Worm (Caenorhabditis elegans) whole organism, L2 larva: ENCODE results near the gene F23F1.10.
A peak's percentile ranks its signal among the peaks of the same experiment; 100 is the strongest.

Source experiments
- F13H6.1 ChIP-seq: sonication (generic microtip); optimal IDR thresholded peaks from 2 replicates; lab custom pipeline; 2016; ENCODE audit warnings: missing genetic modification characterization, missing compliant biosample characterization
- R02D3.7 ChIP-seq: fragments of 150-350 bp; optimal IDR thresholded peaks from 2 replicates; lab custom pipeline; 2014; ENCODE audit warnings: missing biosample characterization, missing genetic modification characterization
- Y55F3AM.14 ChIP-seq: fragments of 200-800 bp; sonication (Bioruptor generic); optimal IDR thresholded peaks from 2 replicates; lab custom pipeline; 2018; ENCODE audit warnings: mild to moderate bottlenecking, missing genetic modification characterization, missing compliant biosample characterization
- ZK546.5 ChIP-seq: sonication (generic microtip); optimal IDR thresholded peaks from 2 replicates; lab custom pipeline; 2017; ENCODE audit warnings: missing biosample characterization, missing genetic modification characterization
- alr-1 ChIP-seq: fragments of 150-350 bp; optimal IDR thresholded peaks from 2 replicates; lab custom pipeline; 2014; ENCODE audit warnings: missing biosample characterization, missing genetic modification characterization
- aly-2 ChIP-seq: fragments of 150-350 bp; optimal IDR thresholded peaks from 2 replicates; lab custom pipeline; 2014; ENCODE audit warnings: missing biosample characterization, missing genetic modification characterization
- blmp-1 ChIP-seq: sonication (generic microtip); optimal IDR thresholded peaks from 2 replicates; lab custom pipeline; 2017; ENCODE audit warnings: missing genetic modification characterization, mild to moderate bottlenecking, missing compliant biosample characterization, antibody characterized with exemption, moderate library complexity; ENCODE audit not compliant: insufficient read depth
- ceh-82 ChIP-seq: fragments of 150-350 bp; optimal IDR thresholded peaks from 2 replicates; lab custom pipeline; 2014; ENCODE audit warnings: missing biosample characterization, missing genetic modification characterization
- crh-2 ChIP-seq: sonication (generic microtip); optimal IDR thresholded peaks from 2 replicates; lab custom pipeline; 2017; ENCODE audit warnings: missing biosample characterization, missing genetic modification characterization
- dmd-4 ChIP-seq: sonication (generic microtip); optimal IDR thresholded peaks from 2 replicates; lab custom pipeline; 2017; ENCODE audit warnings: missing biosample characterization, missing genetic modification characterization
- egl-27 ChIP-seq: sonication (generic microtip); optimal IDR thresholded peaks from 3 replicates; lab custom pipeline; 2017; ENCODE audit warnings: missing biosample characterization, missing genetic modification reagents, missing genetic modification characterization
- elt-3 ChIP-seq: sonication (generic microtip); optimal IDR thresholded peaks from 2 replicates; lab custom pipeline; 2017; ENCODE audit warnings: missing biosample characterization, missing genetic modification characterization
- fos-1 ChIP-seq: fragments of 150-350 bp; optimal IDR thresholded peaks from 2 replicates; lab custom pipeline; 2014; ENCODE audit warnings: missing biosample characterization, missing genetic modification characterization
- gmeb-1 ChIP-seq: fragments of 150-350 bp; optimal IDR thresholded peaks from 2 replicates; lab custom pipeline; 2014; ENCODE audit warnings: missing biosample characterization, missing genetic modification characterization
- lin-11 ChIP-seq: fragments of 150-350 bp; sonication (generic microtip); optimal IDR thresholded peaks from 2 replicates; lab custom pipeline; 2014; ENCODE audit warnings: missing biosample characterization, missing genetic modification characterization, inconsistent platforms, mixed read lengths
- lin-13 ChIP-seq: fragments of 150-350 bp; optimal IDR thresholded peaks from 2 replicates; lab custom pipeline; 2014; ENCODE audit warnings: missing biosample characterization, missing genetic modification reagents, missing genetic modification characterization
- lin-39 ChIP-seq: fragments of 150-350 bp; optimal IDR thresholded peaks from 2 replicates; lab custom pipeline; 2014; ENCODE audit warnings: missing biosample characterization, missing genetic modification reagents, missing genetic modification characterization
- lsy-2 ChIP-seq, 2 experiments: fragments of 150-350 bp in 1 of 2; sonication (generic microtip) in 1 of 2; optimal IDR thresholded peaks; 2 replicates each; lab custom pipeline; 2014 to 2017; ENCODE audit warnings: missing biosample characterization in 2 of 2, missing genetic modification characterization in 2 of 2
- mbf-1 ChIP-seq: sonication (generic microtip); optimal IDR thresholded peaks from 2 replicates; lab custom pipeline; 2017; ENCODE audit warnings: missing biosample characterization, missing genetic modification characterization
- nhr-10 ChIP-seq: sonication (generic microtip); optimal IDR thresholded peaks from 2 replicates; lab custom pipeline; 2017; ENCODE audit warnings: missing biosample characterization, missing genetic modification characterization
- nhr-11 ChIP-seq: fragments of 150-350 bp; optimal IDR thresholded peaks from 2 replicates; lab custom pipeline; 2014; ENCODE audit warnings: missing biosample characterization, missing genetic modification characterization
- nhr-12 ChIP-seq: fragments of 150-350 bp; optimal IDR thresholded peaks from 2 replicates; lab custom pipeline; 2014; ENCODE audit warnings: missing biosample characterization, missing genetic modification characterization
- nhr-129 ChIP-seq: fragments of 150-350 bp; optimal IDR thresholded peaks from 2 replicates; lab custom pipeline; 2014; ENCODE audit warnings: missing biosample characterization, missing genetic modification characterization
- nhr-21 ChIP-seq: fragments of 150-350 bp; optimal IDR thresholded peaks from 2 replicates; lab custom pipeline; 2014; ENCODE audit warnings: missing biosample characterization, missing genetic modification characterization
- nhr-237 ChIP-seq: fragments of 150-350 bp; optimal IDR thresholded peaks from 2 replicates; lab custom pipeline; 2014; ENCODE audit warnings: missing biosample characterization, missing genetic modification characterization
- nhr-25 ChIP-seq: fragments of 150-350 bp; sonication (generic microtip); optimal IDR thresholded peaks from 3 replicates; lab custom pipeline; 2014; ENCODE audit warnings: missing biosample characterization, missing genetic modification characterization
- nhr-6 ChIP-seq: fragments of 150-350 bp; optimal IDR thresholded peaks from 2 replicates; lab custom pipeline; 2014; ENCODE audit warnings: missing biosample characterization, missing genetic modification characterization
- nhr-77 ChIP-seq: fragments of 150-350 bp; optimal IDR thresholded peaks from 2 replicates; lab custom pipeline; 2014; ENCODE audit warnings: missing biosample characterization, missing genetic modification characterization
- peb-1 ChIP-seq: fragments of 150-350 bp; optimal IDR thresholded peaks from 2 replicates; lab custom pipeline; 2014; ENCODE audit warnings: missing biosample characterization, missing genetic modification characterization
- sem-4 ChIP-seq: fragments of 150-350 bp; optimal IDR thresholded peaks from 2 replicates; lab custom pipeline; 2014; ENCODE audit warnings: missing biosample characterization, missing genetic modification reagents, missing genetic modification characterization
- sma-3 ChIP-seq: sonication (generic microtip); optimal IDR thresholded peaks from 2 replicates; lab custom pipeline; 2016; ENCODE audit warnings: missing genetic modification reagents, missing genetic modification characterization, missing compliant biosample characterization
- sma-9 ChIP-seq, 2 experiments: fragments of 150-350 bp in 1 of 2; sonication (generic microtip) in 1 of 2; optimal IDR thresholded peaks; 2 replicates each; lab custom pipeline; 2014 to 2016; ENCODE audit warnings: missing genetic modification characterization in 2 of 2, mild to moderate bottlenecking in 1 of 2, missing biosample characterization in 1 of 2, missing compliant biosample characterization in 1 of 2, missing genetic modification reagents in 1 of 2, moderate library complexity in 1 of 2
- snpc-4 ChIP-seq: fragments of 150-350 bp; optimal IDR thresholded peaks from 2 replicates; lab custom pipeline; 2014; ENCODE audit warnings: missing biosample characterization, missing genetic modification characterization
- unc-39 ChIP-seq: fragments of 150-350 bp; optimal IDR thresholded peaks from 2 replicates; lab custom pipeline; 2014; ENCODE audit warnings: missing biosample characterization, missing genetic modification characterization
- unc-62 ChIP-seq: fragments of 150-350 bp; optimal IDR thresholded peaks from 2 replicates; lab custom pipeline; 2014; ENCODE audit warnings: missing biosample characterization, missing genetic modification reagents, missing genetic modification characterization
- ztf-1 ChIP-seq: fragments of 200-800 bp; sonication (Bioruptor generic); conservative IDR thresholded peaks from 2 replicates; pipeline ENCODE4 v1.3.6; 2022; ENCODE audit warnings: missing genetic modification characterization, missing compliant biosample characterization
- ztf-11 ChIP-seq: sonication (generic microtip); optimal IDR thresholded peaks from 2 replicates; lab custom pipeline; 2017; ENCODE audit warnings: missing biosample characterization, missing genetic modification characterization
- ztf-4 ChIP-seq: fragments of 150-350 bp; optimal IDR thresholded peaks from 2 replicates; lab custom pipeline; 2014; ENCODE audit warnings: missing biosample characterization, missing genetic modification characterization

The F23F1.10 gene

ce11 chrII:66322-66721, 24.5 kb upstream of the F23F1.10 start (continued):
- TF ChIP-seq Y55F3AM.14 (GFP tag; lab: Kevin White, UChicago) = peak; percentile 23
- peak; percentile 41 for TF ChIP-seq F13H6.1
- no peak for TF ChIP-seq ZK546.5 (tag; lab: Kevin White, UChicago)
- TF ChIP-seq unc-62 = no peak
- TF ChIP-seq egl-27 (tag; lab: Kevin White, UChicago) = no peak
- TF ChIP-seq sma-3 (GFP tag; lab: Kevin White, UChicago) = peak; percentile 71
- TF ChIP-seq alr-1 = no peak
- TF ChIP-seq crh-2 (tag; lab: Kevin White, UChicago) = no peak
- TF ChIP-seq sem-4 (tag; lab: Kevin White, UChicago) = peak; percentile 68
- TF ChIP-seq blmp-1 = peak; percentile 63
- peak in 1 of 2 experiments; percentile 40 for TF ChIP-seq lsy-2 (tag; optimal IDR thresholded peaks at IDR 0.05; lab: Kevin White, UChicago)

- peak; percentile 76 for TF ChIP-seq fos-1 (tag; lab: Kevin White, UChicago)
- no peak for TF ChIP-seq sem-4 (tag; lab: Kevin White, UChicago)
- no peak for TF ChIP-seq unc-39 (tag; lab: Kevin White, UChicago)
These were observed 23.7 kb upstream of the F23F1.10 start for ce11 chrII:65484-65883.

- TF ChIP-seq aly-2 (tag; lab: Kevin White, UChicago) (no peak), ztf-11 (tag; lab: Kevin White, UChicago) (no peak)
These were observed 19.2 kb upstream of the F23F1.10 start, which contains the start of gene C23H3.2 for ce11 chrII:61013-61412. Gene C23H3.2 (plus strand): TSS chrII:61313.

ce11 chrII:60049-60448, 18.3 kb upstream of the F23F1.10 start:
- no peak for TF ChIP-seq nhr-77 (tag; lab: Kevin White, UChicago)
- no peak for TF ChIP-seq F13H6.1
- TF ChIP-seq Y55F3AM.14 (GFP tag; lab: Kevin White, UChicago) = no peak
- TF ChIP-seq nhr-6 (tag; lab: Kevin White, UChicago) = no peak
- no peak for TF ChIP-seq nhr-237
- TF ChIP-seq ztf-4 (tag; lab: Kevin White, UChicago) = no peak
- TF ChIP-seq sem-4 (tag; lab: Kevin White, UChicago) = no peak
- TF ChIP-seq nhr-129 (tag; lab: Kevin White, UChicago) = peak; percentile 11
- TF ChIP-seq R02D3.7 = no peak
- no peak for TF ChIP-seq gmeb-1 (tag; lab: Kevin White, UChicago)
- no peak for TF ChIP-seq nhr-12 (tag; lab: Kevin White, UChicago)
- no peak for TF ChIP-seq ztf-11 (tag; lab: Kevin White, UChicago)
- TF ChIP-seq sma-9 (GFP tag; optimal IDR thresholded peaks at IDR 0.05; lab: Kevin White, UChicago) = no peak
- no peak for TF ChIP-seq sma-9 (tag; optimal IDR thresholded peaks at IDR 0.05; lab: Kevin White, UChicago)
- TF ChIP-seq mbf-1 (tag; lab: Kevin White, UChicago) = no peak
- no peak for TF ChIP-seq nhr-10 (tag; lab: Kevin White, UChicago)
- TF ChIP-seq lin-11 (tag; lab: Kevin White, UChicago) = no peak
- TF ChIP-seq nhr-25 (tag; lab: Kevin White, UChicago) = peak; percentile 61
- TF ChIP-seq lin-13 (GFP tag; lab: Kevin White, UChicago) = no peak
- TF ChIP-seq unc-39 (tag; lab: Kevin White, UChicago) = no peak
- no peak for TF ChIP-seq elt-3
- TF ChIP-seq snpc-4 = no peak
- TF ChIP-seq nhr-11 (tag; lab: Kevin White, UChicago) = no peak
- TF ChIP-seq aly-2 (tag; lab: Kevin White, UChicago) = no peak
- TF ChIP-seq ceh-82 = no peak
- no peak for TF ChIP-seq lin-39 (tag; lab: Kevin White, UChicago)
- peak; percentile 46 for TF ChIP-seq fos-1 (tag; lab: Kevin White, UChicago)
- TF ChIP-seq unc-62 = no peak
- TF ChIP-seq ztf-1 (GFP tag; lab: Robert Waterston, UW) = no peak
- no peak for TF ChIP-seq crh-2 (tag; lab: Kevin White, UChicago)
- no peak for TF ChIP-seq dmd-4 (tag; lab: Kevin White, UChicago)
- TF ChIP-seq blmp-1 = no peak
- TF ChIP-seq peb-1 (tag; lab: Kevin White, UChicago) = no peak
- TF ChIP-seq nhr-21 (tag; lab: Kevin White, UChicago) = peak; percentile 29
